Fruit fly (Drosophila melanogaster): ENCODE measurements around the gene AP-2sigma.

AP-2sigma gene

dm6 chr3R:21263177-21263576 lies 6.7 kb downstream of the AP-2sigma start (continued):
- TF ChIP-seq z (GFP tag; IDR thresholded peaks at IDR 0.05) (no peak), pho (GFP tag; optimal IDR thresholded peaks at IDR 0.05) (no peak), CG11247 (GFP tag; IDR thresholded peaks at IDR 0.05) (peak; percentile 47), CG31365 (tag; optimal IDR thresholded peaks at IDR 0.05) (no peak), NK7.1 (GFP tag; optimal IDR thresholded peaks at IDR 0.05) (no peak), hkb (optimal IDR thresholded peaks at IDR 0.05) (no peak), hkb (GFP tag; IDR thresholded peaks at IDR 0.05) (peak; percentile 56), CG1602 (GFP tag; optimal IDR thresholded peaks at IDR 0.05) (no peak), CG17568 (GFP tag; optimal IDR thresholded peaks at IDR 0.05) (peak; percentile 41), CG17612 (GFP tag; IDR thresholded peaks at IDR 0.05) (0 out of 2 replicates have a peak, but pooled peaks have one; percentile 18), chif (GFP tag; optimal IDR thresholded peaks at IDR 0.05) (no peak), NC2α (GFP tag; optimal IDR thresholded peaks at IDR 0.05) (no peak), CG9817 (tag; optimal IDR thresholded peaks at IDR 0.05) (no peak), sob (GFP tag; IDR thresholded peaks at IDR 0.05) (peak; percentile 66), ftz-f1 (GFP tag; optimal IDR thresholded peaks at IDR 0.05) (no peak), lilli (GFP tag; optimal IDR thresholded peaks at IDR 0.05) (no peak), Gug (GFP tag; IDR thresholded peaks at IDR 0.05) (no peak), Bdp1 (GFP tag; optimal IDR thresholded peaks at IDR 0.05) (no peak), B-H1 (GFP tag; IDR thresholded peaks at IDR 0.05) (peak; percentile 25; the same call in 1 of the 3 replicates), HLHmδ (GFP tag; optimal IDR thresholded peaks at IDR 0.05) (no peak), Hr3 (GFP tag; optimal IDR thresholded peaks at IDR 0.05) (no peak), dmrt11E (tag; optimal IDR thresholded peaks at IDR 0.05) (peak; percentile 9), CG7839 (tag; optimal IDR thresholded peaks at IDR 0.05) (peak; percentile 28), CG12744 (GFP tag; optimal IDR thresholded peaks at IDR 0.05) (peak; percentile 60), zf30C (GFP tag; optimal IDR thresholded peaks at IDR 0.05) (no peak), CG4707 (GFP tag; optimal IDR thresholded peaks at IDR 0.05) (peak; percentile 31), Chrac-16 (GFP tag; optimal IDR thresholded peaks at IDR 0.05) (no peak), CG6683 (GFP tag; optimal IDR thresholded peaks at IDR 0.05) (no peak), cad (GFP tag; optimal IDR thresholded peaks at IDR 0.05) (no peak), CG4282 (GFP tag; optimal IDR thresholded peaks at IDR 0.05) (no peak), mam (GFP tag; optimal IDR thresholded peaks at IDR 0.05) (no peak), YL-1 (GFP tag; optimal IDR thresholded peaks at IDR 0.05) (no peak), NfI (GFP tag; optimal IDR thresholded peaks at IDR 0.05) (peak; percentile 61), eve (GFP tag; optimal IDR thresholded peaks at IDR 0.05) (no peak), mirr (GFP tag; optimal IDR thresholded peaks at IDR 0.05) (no peak), CG17328 (GFP tag; IDR thresholded peaks at IDR 0.05) (0 out of 2 replicates have a peak, but pooled peaks have one; percentile 44), phol (tag; optimal IDR thresholded peaks at IDR 0.05) (peak; percentile 75)

dm6 chr3R:21260795-21261194 lies 9.1 kb downstream of the AP-2sigma start:
- TF ChIP-seq scrt (GFP tag; optimal IDR thresholded peaks at IDR 0.05) (peak; percentile 47), CG12391 (tag; optimal IDR thresholded peaks at IDR 0.05) (no peak)

dm6 chr3R:21254296-21254695 lies 15.6 kb downstream of the AP-2sigma start:
- TF ChIP-seq Ada2b (GFP tag; IDR thresholded peaks at IDR 0.05) (no peak), CG13123 (GFP tag; optimal IDR thresholded peaks at IDR 0.05) (no peak), CG9437 (GFP tag; optimal IDR thresholded peaks at IDR 0.05) (no peak), CG18764 (GFP tag; optimal IDR thresholded peaks at IDR 0.05) (no peak), CG15696 (tag; optimal IDR thresholded peaks at IDR 0.05) (no peak), CG7987 (GFP tag; optimal IDR thresholded peaks at IDR 0.05) (no peak), tgo (GFP tag; IDR thresholded peaks at IDR 0.05) (no peak), CG11504 (tag; optimal IDR thresholded peaks at IDR 0.05) (peak; percentile 2), E2f1 (GFP tag; IDR thresholded peaks at IDR 0.05) (no peak), CG10654 (GFP tag; optimal IDR thresholded peaks at IDR 0.05) (no peak), CG17361 (GFP tag; IDR thresholded peaks at IDR 0.05) (no peak), CG14965 (GFP tag; optimal IDR thresholded peaks at IDR 0.05; ENCODE audit: borderline replicate concordance) (no peak), CG9727 (GFP tag; optimal IDR thresholded peaks at IDR 0.05) (no peak), gem (tag; optimal IDR thresholded peaks at IDR 0.05) (peak; percentile 14)
